Worm (Caenorhabditis elegans) whole organism, L2 larva: Measurements from ENCODE around the gene srw-39.

ENCODE experiments used
- ama-1 ChIP-seq: fragments of 150-350 bp; optimal IDR thresholded peaks from 2 replicates; lab custom pipeline; 2018; ENCODE audit warnings: inconsistent platforms
- fos-1 ChIP-seq: fragments of 150-350 bp; optimal IDR thresholded peaks from 2 replicates; lab custom pipeline; 2014; ENCODE audit warnings: missing biosample characterization, missing genetic modification characterization
- nhr-21 ChIP-seq: fragments of 150-350 bp; optimal IDR thresholded peaks from 2 replicates; lab custom pipeline; 2014; ENCODE audit warnings: missing biosample characterization, missing genetic modification characterization
- nhr-23 ChIP-seq: fragments of 150-350 bp; optimal IDR thresholded peaks from 2 replicates; lab custom pipeline; 2014; ENCODE audit warnings: missing biosample characterization, missing genetic modification reagents, missing genetic modification characterization
- nhr-25 ChIP-seq: fragments of 150-350 bp; sonication (generic microtip); optimal IDR thresholded peaks from 3 replicates; lab custom pipeline; 2014; ENCODE audit warnings: missing biosample characterization, missing genetic modification characterization
- nhr-77 ChIP-seq: fragments of 150-350 bp; optimal IDR thresholded peaks from 2 replicates; lab custom pipeline; 2014; ENCODE audit warnings: missing biosample characterization, missing genetic modification characterization
- snpc-4 ChIP-seq: fragments of 150-350 bp; optimal IDR thresholded peaks from 2 replicates; lab custom pipeline; 2014; ENCODE audit warnings: missing biosample characterization, missing genetic modification characterization
- unc-39 ChIP-seq: fragments of 150-350 bp; optimal IDR thresholded peaks from 2 replicates; lab custom pipeline; 2014; ENCODE audit warnings: missing biosample characterization, missing genetic modification characterization
- unc-62 ChIP-seq: fragments of 150-350 bp; optimal IDR thresholded peaks from 2 replicates; lab custom pipeline; 2014; ENCODE audit warnings: missing biosample characterization, missing genetic modification reagents, missing genetic modification characterization
- ztf-4 ChIP-seq: fragments of 150-350 bp; optimal IDR thresholded peaks from 2 replicates; lab custom pipeline; 2014; ENCODE audit warnings: missing biosample characterization, missing genetic modification characterization

ce11 chrV:20143711-20144110, 28.1 kb downstream of the srw-39 start:
- no peak for TF ChIP-seq unc-39 (tag; lab: Kevin White, UChicago)
- TF ChIP-seq unc-62 = no peak
- TF ChIP-seq nhr-21 (tag; lab: Kevin White, UChicago) = no peak
- no peak for TF ChIP-seq fos-1 (tag; lab: Kevin White, UChicago)
- TF ChIP-seq snpc-4 (tag; lab: Kevin White, UChicago) = no peak
- no peak for TF ChIP-seq ztf-4 (tag; lab: Kevin White, UChicago)
- TF ChIP-seq nhr-23 (tag; lab: Kevin White, UChicago) = no peak
- no peak for TF ChIP-seq nhr-25 (tag; lab: Kevin White, UChicago)
- no peak for TF ChIP-seq nhr-77
- TF ChIP-seq ama-1 (lab: Kevin White, UChicago) = no peak
